Fruit fly (Drosophila melanogaster): Measurements from ENCODE around the gene CG31076.

dm6 chr3R:26996642-26997041 is 7.0 kb upstream of the CG31076 start, which contains the start of gene RYa-R:
- TF ChIP-seq lola (GFP tag; optimal IDR thresholded peaks at IDR 0.05) (no peak), Mio (GFP tag; optimal IDR thresholded peaks at IDR 0.05) (no peak), Abd-B (GFP tag; optimal IDR thresholded peaks at IDR 0.05) (no peak), dl (GFP tag; optimal IDR thresholded peaks at IDR 0.05; ENCODE audit: insufficient read depth in 1 of 2, partially characterized antibody in 2 of 2) (no peak), fru (GFP tag; optimal IDR thresholded peaks at IDR 0.05) (no peak), tai (GFP tag; optimal IDR thresholded peaks at IDR 0.05) (no peak), dsf (GFP tag; optimal IDR thresholded peaks at IDR 0.05; ENCODE audit: borderline replicate concordance) (no peak), Myc (optimal IDR thresholded peaks at IDR 0.05) (no peak), Hnf4 (GFP tag; optimal IDR thresholded peaks at IDR 0.05) (no peak), Hr83 (GFP tag; optimal IDR thresholded peaks at IDR 0.05; ENCODE audit: poor library complexity, severe bottlenecking) (no peak), psq (GFP tag; optimal IDR thresholded peaks at IDR 0.05) (no peak), Dfd (GFP tag; optimal IDR thresholded peaks at IDR 0.05) (no peak), N (GFP tag; optimal IDR thresholded peaks at IDR 0.05) (no peak), Hr78 (GFP tag; optimal IDR thresholded peaks at IDR 0.05) (no peak)

All from whole organism, wandering third instar larva.